Worm (Caenorhabditis elegans): ENCODE data around the gene W04E12.7.
A peak's percentile ranks its signal among the peaks of the same experiment; 100 is the strongest.

The W04E12.7 gene

DNA sequence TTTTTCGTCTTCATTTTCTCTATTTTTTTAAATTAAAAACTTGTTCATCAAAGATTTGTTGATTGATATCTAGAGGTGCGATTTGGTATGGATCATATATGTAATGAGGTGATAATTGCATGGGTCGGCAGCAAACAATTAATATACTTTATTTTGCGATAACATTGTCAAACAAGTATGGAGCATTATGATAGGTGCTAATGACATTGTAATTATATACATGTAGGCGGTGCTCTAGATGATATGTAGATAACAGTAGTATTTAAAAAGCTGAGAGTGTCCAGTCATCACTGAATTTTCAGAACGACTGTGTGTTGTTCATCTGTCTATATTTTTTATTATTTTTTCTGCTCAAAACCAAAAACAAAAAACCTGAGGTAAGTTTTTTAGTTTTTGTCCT is 7.1 kb downstream of the W04E12.7 start, which contains the start of gene Y116F11A.1:
Y116F11A.1 (plus strand) TSS at position 301 of the 400 bp plus-strand sequence.
- TF ChIP-seq ztf-25 (GFP tag; IDR thresholded peaks at IDR 0.05), result no peak
- no peak for TF ChIP-seq akir-1 (GFP tag; optimal IDR thresholded peaks at IDR 0.05)
- TF ChIP-seq gei-17 (GFP tag; optimal IDR thresholded peaks at IDR 0.05), result no peak
- no peak for TF ChIP-seq ztf-18 (tag; optimal IDR thresholded peaks at IDR 0.05)
- no peak for TF ChIP-seq T26A5.8 (tag; optimal IDR thresholded peaks at IDR 0.05)
- TF ChIP-seq nhr-120 (GFP tag; IDR thresholded peaks at IDR 0.05), result no peak
- no peak for TF ChIP-seq Y67H2A.10 (GFP tag; conservative IDR thresholded peaks at IDR 0.05)
- TF ChIP-seq snpc-3.4 (tag; optimal IDR thresholded peaks at IDR 0.05), result no peak
- no peak for TF ChIP-seq ztf-22 (GFP tag; optimal IDR thresholded peaks at IDR 0.05)
- no peak for TF ChIP-seq ceh-100 (GFP tag; IDR thresholded peaks at IDR 0.05)
- no peak for TF ChIP-seq nfya-1 (tag; optimal IDR thresholded peaks at IDR 0.05; ENCODE audit: borderline replicate concordance, insufficient read depth)
- TF ChIP-seq F52B5.7 (tag; optimal IDR thresholded peaks at IDR 0.05), result no peak
- no peak for TF ChIP-seq mcd-1 (GFP tag; IDR thresholded peaks at IDR 0.05)
- TF ChIP-seq sdz-38 (tag; optimal IDR thresholded peaks at IDR 0.05), result no peak
- no peak for TF ChIP-seq egrh-3 (GFP tag; IDR thresholded peaks at IDR 0.05)
- no peak for TF ChIP-seq lsl-1 (GFP tag; optimal IDR thresholded peaks at IDR 0.05)
- TF ChIP-seq let-526 (GFP tag; IDR thresholded peaks at IDR 0.05), result no peak
- TF ChIP-seq cebp-1 (GFP tag; IDR thresholded peaks at IDR 0.05), result no peak
- TF ChIP-seq cebp-1 (tag; optimal IDR thresholded peaks at IDR 0.05), result no peak
- TF ChIP-seq D2030.7 (GFP tag; IDR thresholded peaks at IDR 0.05), result no peak

DNA sequence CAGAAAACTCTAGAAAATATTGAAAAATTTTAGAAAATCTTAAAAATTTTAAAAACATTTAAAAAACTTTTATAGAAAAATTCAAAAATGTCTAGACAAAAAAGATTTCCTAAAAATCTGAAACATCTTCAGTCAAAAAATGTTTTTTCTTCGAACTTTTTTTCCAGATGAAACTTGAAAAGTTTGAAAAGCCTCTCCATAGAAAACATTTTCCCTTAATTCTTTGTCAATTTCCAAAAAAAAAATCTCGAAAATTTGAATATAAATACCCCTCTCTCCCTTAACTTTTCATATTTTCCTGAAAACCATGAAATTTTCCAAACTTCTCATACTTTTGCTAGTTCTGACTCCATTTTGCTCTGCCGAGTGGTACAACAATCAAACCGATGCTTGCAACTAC is 8.6 kb downstream of the W04E12.7 start, which contains the start of gene Y116F11A.3:
Y116F11A.3 (plus strand) TSS at position 301 of the 400 bp plus-strand sequence.
- TF ChIP-seq hmg-1.2 (GFP tag; IDR thresholded peaks at IDR 0.05) (no peak), atf-7 (tag; optimal IDR thresholded peaks at IDR 0.05) (no peak), ztf-25 (GFP tag; IDR thresholded peaks at IDR 0.05) (no peak), C17E4.6 (GFP tag; IDR thresholded peaks at IDR 0.05) (no peak), F10E7.11 (tag; optimal IDR thresholded peaks at IDR 0.05) (no peak), nhr-27 (tag; optimal IDR thresholded peaks at IDR 0.05) (no peak), Y53F4B.3 (GFP tag; IDR thresholded peaks at IDR 0.05) (no peak), F33H1.4 (GFP tag; IDR thresholded peaks at IDR 0.05) (no peak), sdz-38 (tag; optimal IDR thresholded peaks at IDR 0.05) (no peak), mel-28 (tag; optimal IDR thresholded peaks at IDR 0.05; ENCODE audit: borderline replicate concordance) (no peak), Y56A3A.18 (GFP tag; IDR thresholded peaks at IDR 0.05) (no peak)

DNA sequence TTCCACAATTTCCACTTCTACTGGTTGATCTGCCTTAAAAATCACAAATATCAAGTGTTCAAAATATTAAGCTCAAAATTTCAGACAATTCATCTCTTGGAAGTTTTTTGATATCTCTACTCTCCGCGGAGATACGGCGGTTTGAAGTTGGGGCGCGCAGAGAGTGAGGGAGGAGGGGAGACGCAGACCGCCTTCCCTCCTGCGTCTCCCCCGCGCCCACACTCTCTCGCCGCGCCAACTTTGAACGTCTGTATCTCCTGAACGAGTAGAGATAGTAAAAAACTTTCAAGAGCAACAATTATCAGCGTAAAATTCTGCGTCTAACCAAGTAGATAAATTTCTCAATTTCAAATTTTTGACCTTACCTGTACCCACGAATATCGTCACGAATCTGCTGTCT is 9.4 kb downstream of the W04E12.7 start:
- TF ChIP-seq ceh-40 (GFP tag; IDR thresholded peaks at IDR 0.05), result no peak
- peak; percentile 53; the same call in 1 of the 2 replicates for TF ChIP-seq egrh-3 (GFP tag; IDR thresholded peaks at IDR 0.05)
- TF ChIP-seq hmg-1.2 (GFP tag; IDR thresholded peaks at IDR 0.05), result peak; percentile 87
- TF ChIP-seq fkh-3 (tag; optimal IDR thresholded peaks at IDR 0.05), result no peak
- TF ChIP-seq mcd-1 (GFP tag; IDR thresholded peaks at IDR 0.05), result 0 out of 2 replicates have a peak, but pooled peaks have one; percentile 7

DNA sequence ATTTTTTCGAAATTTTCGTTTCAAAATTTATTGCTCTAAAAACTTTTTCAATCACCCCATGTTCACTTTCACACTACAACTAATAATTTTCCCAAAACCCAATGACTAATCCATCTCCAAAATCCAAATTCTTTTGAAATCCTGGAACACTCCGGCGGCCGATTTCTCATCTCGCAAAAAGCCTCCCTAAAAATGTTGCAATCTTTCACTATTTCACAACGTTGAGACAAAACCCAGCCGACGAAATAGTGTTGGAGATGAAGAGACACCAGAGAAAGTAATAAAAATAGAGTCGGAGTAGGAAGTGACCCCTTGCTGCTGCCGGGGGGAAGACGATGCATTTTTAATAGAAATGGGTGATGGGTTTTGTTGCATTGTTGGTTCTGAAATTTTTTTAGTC is 12.8 kb downstream of the W04E12.7 start:
- TF ChIP-seq hsf-1 (GFP tag; IDR thresholded peaks at IDR 0.05), result no peak
- TF ChIP-seq nfyb-1 (GFP tag; IDR thresholded peaks at IDR 0.05), result no peak
- no peak for TF ChIP-seq gei-17 (GFP tag; optimal IDR thresholded peaks at IDR 0.05)
- TF ChIP-seq ztf-18 (tag; optimal IDR thresholded peaks at IDR 0.05), result no peak
- 0 out of 2 replicates have a peak, but pooled peaks have one; percentile 13 for TF ChIP-seq cebp-1 (GFP tag; IDR thresholded peaks at IDR 0.05)
- peak; percentile 55 for TF ChIP-seq cebp-1 (tag; optimal IDR thresholded peaks at IDR 0.05)
- TF ChIP-seq hmg-1.2 (GFP tag; IDR thresholded peaks at IDR 0.05), result peak; percentile 62
- TF ChIP-seq nhr-179 (tag; optimal IDR thresholded peaks at IDR 0.05), result no peak
- TF ChIP-seq ceh-100 (GFP tag; IDR thresholded peaks at IDR 0.05), result no peak
- TF ChIP-seq ztf-28 (GFP tag; IDR thresholded peaks at IDR 0.05), result no peak
- TF ChIP-seq ceh-79 (tag; optimal IDR thresholded peaks at IDR 0.05), result no peak
- no peak for TF ChIP-seq Y67H2A.10 (GFP tag; conservative IDR thresholded peaks at IDR 0.05)
- no peak for TF ChIP-seq B0019.2 (GFP tag; conservative IDR thresholded peaks at IDR 0.05)
